Fruit fly (Drosophila melanogaster) whole organism, embryonic: ENCODE results near the gene Pvf1.

Experiments used
- B-H2 ChIP-seq: fragments of 200-800 bp; sonication (Bioruptor generic); optimal IDR thresholded peaks from 2 replicates; lab custom pipeline; 2018; ENCODE audit warnings: missing biosample characterization, mild to moderate bottlenecking, missing genetic modification characterization
- CG11560 ChIP-seq: fragments of 200-800 bp; sonication (Bioruptor generic); IDR thresholded peaks from 3 replicates; pipeline ENCODE4 v1.3.6; 2022; ENCODE audit warnings: missing biosample characterization, missing genetic modification characterization
- CG12391 ChIP-seq: fragments of 200-800 bp; sonication (Bioruptor generic); optimal IDR thresholded peaks from 3 replicates; lab custom pipeline; 2018; ENCODE audit warnings: missing biosample characterization, mild to moderate bottlenecking, missing genetic modification characterization, moderate library complexity
- CG14667 ChIP-seq: fragments of 200-800 bp; sonication (Bioruptor generic); IDR thresholded peaks from 2 replicates; pipeline ENCODE4 v1.3.6; 2022; ENCODE audit warnings: missing biosample characterization, missing genetic modification characterization
- CG14860 ChIP-seq: fragments of 200-800 bp; sonication (Bioruptor generic); IDR thresholded peaks from 3 replicates; pipeline ENCODE4 v1.3.6; 2022; ENCODE audit warnings: missing biosample characterization, missing genetic modification characterization; ENCODE audit not compliant: partially characterized antibody
- CG15479 ChIP-seq: fragments of 200-800 bp; sonication (Bioruptor generic); optimal IDR thresholded peaks from 3 replicates; lab custom pipeline; 2019; ENCODE audit warnings: missing biosample characterization, mild to moderate bottlenecking, missing genetic modification characterization, moderate library complexity
- CG16813 ChIP-seq: fragments of 200-800 bp; sonication (Bioruptor generic); IDR thresholded peaks from 3 replicates; pipeline ENCODE4 v1.3.6; 2022; ENCODE audit warnings: missing biosample characterization, missing genetic modification characterization; ENCODE audit not compliant: partially characterized antibody
- CG1832 ChIP-seq: fragments of 200-800 bp; sonication (Bioruptor generic); optimal IDR thresholded peaks from 2 replicates; lab custom pipeline; 2017; ENCODE audit warnings: missing biosample characterization, mild to moderate bottlenecking, missing genetic modification characterization, inconsistent platforms
- CG18476 ChIP-seq: fragments of 200-800 bp; sonication (Bioruptor generic); optimal IDR thresholded peaks from 2 replicates; lab custom pipeline; 2016; ENCODE audit warnings: missing biosample characterization, mild to moderate bottlenecking, missing genetic modification characterization
- CG2116 ChIP-seq: fragments of 200-800 bp; sonication (Bioruptor generic); optimal IDR thresholded peaks from 3 replicates; lab custom pipeline; 2018; ENCODE audit warnings: missing biosample characterization, mild to moderate bottlenecking, missing genetic modification characterization
- CG2120 ChIP-seq: fragments of 200-800 bp; sonication (Bioruptor generic); optimal IDR thresholded peaks from 3 replicates; lab custom pipeline; 2016; ENCODE audit warnings: missing biosample characterization, missing genetic modification characterization
- CG32767 ChIP-seq: fragments of 200-800 bp; sonication (Bioruptor generic); IDR thresholded peaks from 2 replicates; pipeline ENCODE4 v1.3.6; 2022; ENCODE audit warnings: missing biosample characterization, missing genetic modification characterization
- CG3281 ChIP-seq: fragments of 200-800 bp; sonication (Bioruptor generic); optimal IDR thresholded peaks from 3 replicates; lab custom pipeline; 2017; ENCODE audit warnings: missing biosample characterization, mild to moderate bottlenecking, missing genetic modification characterization
- CG3847 ChIP-seq: fragments of 200-800 bp; sonication (Bioruptor generic); IDR thresholded peaks from 2 replicates; pipeline ENCODE4 v1.3.6; 2022; ENCODE audit warnings: missing biosample characterization, missing genetic modification characterization
- CG8281 ChIP-seq: fragments of 200-800 bp; sonication (Bioruptor generic); optimal IDR thresholded peaks from 2 replicates; lab custom pipeline; 2018; ENCODE audit warnings: missing biosample characterization, mild to moderate bottlenecking, missing genetic modification characterization, moderate library complexity
- CG8924 ChIP-seq: fragments of 200-800 bp; optimal IDR thresholded peaks from 3 replicates; lab custom pipeline; 2019; ENCODE audit warnings: missing biosample characterization, mild to moderate bottlenecking, missing genetic modification characterization, moderate library complexity
- CG8944 ChIP-seq: fragments of 200-800 bp; sonication (Bioruptor generic); optimal IDR thresholded peaks from 3 replicates; lab custom pipeline; 2016; ENCODE audit warnings: missing biosample characterization, missing genetic modification characterization
- CG9797 ChIP-seq: fragments of 200-800 bp; sonication (Bioruptor generic); optimal IDR thresholded peaks from 3 replicates; lab custom pipeline; 2018; ENCODE audit warnings: missing biosample characterization, mild to moderate bottlenecking, missing genetic modification characterization
- CHES-1-like ChIP-seq: fragments of 200-800 bp; sonication (Bioruptor generic); optimal IDR thresholded peaks from 2 replicates; lab custom pipeline; 2016; ENCODE audit warnings: missing biosample characterization, missing genetic modification characterization
- Ets97D ChIP-seq: fragments of 200-800 bp; sonication (Bioruptor generic); optimal IDR thresholded peaks from 3 replicates; lab custom pipeline; 2016; ENCODE audit warnings: missing biosample characterization, missing genetic modification characterization
- HmgZ ChIP-seq: fragments of 200-800 bp; sonication (Bioruptor generic); optimal IDR thresholded peaks from 2 replicates; lab custom pipeline; 2018; ENCODE audit warnings: missing biosample characterization, mild to moderate bottlenecking, missing genetic modification characterization
- Hmr ChIP-seq: fragments of 200-800 bp; sonication (Bioruptor generic); optimal IDR thresholded peaks from 3 replicates; lab custom pipeline; 2017; ENCODE audit warnings: mild to moderate bottlenecking, missing biosample characterization, missing genetic modification reagents, missing genetic modification characterization
- NC2β ChIP-seq: fragments of 200-800 bp; sonication (Bioruptor generic); optimal IDR thresholded peaks from 2 replicates; lab custom pipeline; 2016; ENCODE audit warnings: missing biosample characterization, missing genetic modification characterization
- NK7.1 ChIP-seq: fragments of 200-800 bp; sonication (Bioruptor generic); optimal IDR thresholded peaks from 3 replicates; lab custom pipeline; 2016; ENCODE audit warnings: missing biosample characterization, missing genetic modification characterization
- NfI ChIP-seq: fragments of 200-800 bp; sonication (Bioruptor generic); optimal IDR thresholded peaks from 3 replicates; lab custom pipeline; 2018; ENCODE audit warnings: missing biosample characterization, mild to moderate bottlenecking, missing genetic modification characterization, moderate library complexity
- Sry-δ ChIP-seq: fragments of 200-800 bp; sonication (Bioruptor generic); optimal IDR thresholded peaks from 2 replicates; lab custom pipeline; 2016; ENCODE audit warnings: missing biosample characterization, missing genetic modification characterization
- Stat92E ChIP-seq, 3 experiments: fragments of >200 bp in 2 of 3; fragments of 200-800 bp in 1 of 3; sonication (Bioruptor generic) in 1 of 3; optimal IDR thresholded peaks; 2 replicates each; lab custom pipeline; 2017 to 2019; ENCODE audit warnings: missing biosample characterization in 3 of 3, missing genetic modification characterization in 3 of 3, mild to moderate bottlenecking in 1 of 3, moderate library complexity in 1 of 3
- amos ChIP-seq: fragments of 200-800 bp; sonication (Bioruptor generic); IDR thresholded peaks from 2 replicates; pipeline ENCODE4 v1.3.6; 2022; ENCODE audit warnings: missing biosample characterization, missing genetic modification characterization; ENCODE audit not compliant: partially characterized antibody
- bbx ChIP-seq: fragments of 200-800 bp; sonication (Bioruptor generic); IDR thresholded peaks from 2 replicates; pipeline ENCODE4 v1.3.6; 2022; ENCODE audit warnings: missing biosample characterization, missing genetic modification characterization; ENCODE audit not compliant: partially characterized antibody
- cg ChIP-seq: fragments of 200-800 bp; sonication (Bioruptor generic); optimal IDR thresholded peaks from 3 replicates; lab custom pipeline; 2019; ENCODE audit warnings: missing biosample characterization, mild to moderate bottlenecking, missing genetic modification characterization, moderate library complexity
- dmrt11E ChIP-seq: fragments of 200-800 bp; sonication (Bioruptor generic); optimal IDR thresholded peaks from 3 replicates; lab custom pipeline; 2018; ENCODE audit warnings: missing biosample characterization, mild to moderate bottlenecking, missing genetic modification characterization, moderate library complexity
- dpn ChIP-seq, 2 experiments: fragments of 200-800 bp; sonication (Bioruptor generic); optimal IDR thresholded peaks; 3 replicates each; lab custom pipeline; 2016; ENCODE audit warnings: missing biosample characterization in 2 of 2, missing genetic modification characterization in 2 of 2
- klu ChIP-seq: fragments of 200-800 bp; sonication (Bioruptor generic); IDR thresholded peaks from 2 replicates; pipeline ENCODE4 v1.3.6; 2022; ENCODE audit warnings: missing biosample characterization, missing genetic modification characterization
- lola ChIP-seq, 3 experiments: fragments of >200 bp in 2 of 3; fragments of 200-800 bp in 1 of 3; sonication (Bioruptor generic) in 1 of 3; optimal IDR thresholded peaks; 2 replicates each; lab custom pipeline; 2017 to 2019; ENCODE audit warnings: missing biosample characterization in 3 of 3, missing genetic modification characterization in 3 of 3, mild to moderate bottlenecking in 1 of 3, moderate library complexity in 1 of 3
- nerfin-2 ChIP-seq: fragments of 200-800 bp; sonication (Bioruptor generic); IDR thresholded peaks from 2 replicates; pipeline ENCODE4 v1.3.6; 2022; ENCODE audit warnings: missing biosample characterization, missing genetic modification characterization; ENCODE audit not compliant: partially characterized antibody
- p53 ChIP-seq: fragments of 200-800 bp; sonication (Bioruptor generic); optimal IDR thresholded peaks from 2 replicates; lab custom pipeline; 2016; ENCODE audit warnings: missing biosample characterization, missing genetic modification characterization
- pfk ChIP-seq: fragments of 200-800 bp; sonication (Bioruptor generic); optimal IDR thresholded peaks from 2 replicates; lab custom pipeline; 2018; ENCODE audit warnings: missing biosample characterization, mild to moderate bottlenecking, missing genetic modification characterization, moderate library complexity
- psq ChIP-seq: fragments of 200-800 bp; sonication (Bioruptor generic); optimal IDR thresholded peaks from 2 replicates; lab custom pipeline; 2017; ENCODE audit warnings: missing biosample characterization, missing genetic modification characterization
- pzg ChIP-seq: fragments of 200-800 bp; sonication (Bioruptor generic); optimal IDR thresholded peaks from 3 replicates; lab custom pipeline; 2018; ENCODE audit warnings: missing biosample characterization, mild to moderate bottlenecking, missing genetic modification characterization, moderate library complexity
- scrt ChIP-seq: fragments of 200-800 bp; sonication (Bioruptor generic); optimal IDR thresholded peaks from 2 replicates; lab custom pipeline; 2018; ENCODE audit warnings: missing biosample characterization, mild to moderate bottlenecking, missing genetic modification characterization, moderate library complexity
- sna ChIP-seq: fragments of 200-800 bp; sonication (Bioruptor generic); IDR thresholded peaks from 2 replicates; pipeline ENCODE4 v1.3.6; 2022; ENCODE audit warnings: missing biosample characterization, missing genetic modification characterization; ENCODE audit not compliant: partially characterized antibody
- tio ChIP-seq: fragments of 200-800 bp; sonication (Bioruptor generic); optimal IDR thresholded peaks from 2 replicates; lab custom pipeline; 2017; ENCODE audit warnings: missing biosample characterization, missing genetic modification characterization, inconsistent platforms
- trem ChIP-seq: fragments of 200-800 bp; optimal IDR thresholded peaks from 3 replicates; lab custom pipeline; 2019; ENCODE audit warnings: missing biosample characterization, mild to moderate bottlenecking, missing genetic modification characterization, moderate library complexity
- unc-4 ChIP-seq: fragments of 200-800 bp; sonication (Bioruptor generic); IDR thresholded peaks from 2 replicates; pipeline ENCODE4 v1.3.6; 2022; ENCODE audit warnings: missing biosample characterization, missing genetic modification characterization; ENCODE audit not compliant: partially characterized antibody
- unpg ChIP-seq: fragments of 200-800 bp; sonication (Bioruptor generic); optimal IDR thresholded peaks from 3 replicates; lab custom pipeline; 2018; ENCODE audit warnings: missing biosample characterization, mild to moderate bottlenecking, missing genetic modification characterization, moderate library complexity
- vvl ChIP-seq: fragments of 200-800 bp; sonication (Bioruptor generic); IDR thresholded peaks from 2 replicates; pipeline ENCODE4 v1.3.6; 2022; ENCODE audit warnings: missing biosample characterization, missing genetic modification characterization
- wek ChIP-seq: fragments of 200-800 bp; sonication (Bioruptor generic); optimal IDR thresholded peaks from 3 replicates; lab custom pipeline; 2018; ENCODE audit warnings: missing biosample characterization, mild to moderate bottlenecking, missing genetic modification characterization, moderate library complexity

Gene Pvf1

DNA sequence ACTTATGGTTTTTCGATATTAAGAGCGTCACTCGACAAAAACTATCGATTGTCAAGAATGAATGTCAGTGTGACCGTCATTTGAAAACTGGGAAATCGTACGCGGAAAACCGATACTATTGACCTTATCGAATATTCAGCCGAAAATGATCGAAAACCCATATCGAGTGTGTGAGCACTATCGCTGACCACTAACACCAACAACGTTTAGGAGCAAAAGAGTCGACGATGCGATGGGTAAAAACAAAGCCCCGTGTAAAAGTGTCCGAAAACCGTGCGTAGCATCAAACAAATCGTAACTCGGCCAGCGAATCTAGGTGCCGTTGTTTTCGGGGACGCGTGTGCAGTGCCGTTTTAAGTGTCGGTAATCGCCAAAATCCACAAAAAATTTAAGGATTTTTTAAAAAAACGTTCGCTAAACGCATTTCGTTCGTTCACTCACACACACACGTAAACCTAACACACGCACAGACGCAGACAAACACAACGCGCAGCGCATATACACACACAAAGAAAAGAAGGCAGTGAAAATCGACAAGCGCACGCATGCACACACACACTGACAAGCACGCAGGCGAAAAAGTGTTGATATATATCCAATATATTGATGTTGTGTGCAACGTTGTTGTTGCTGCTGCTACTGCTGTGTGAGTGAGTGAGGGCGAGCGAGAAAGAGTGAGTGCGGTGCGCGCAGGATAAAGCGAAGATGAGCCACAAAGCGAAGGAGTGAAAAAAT is 31.4 kb downstream of the Pvf1 start, which contains the start of the genes CG7326 and Dora (continued):
- TF ChIP-seq CG8944 (GFP tag; lab: Kevin White, UChicago) (no peak), CG12391 (tag; lab: Kevin White, UChicago) (peak; percentile 20), CG16813 (peak; percentile 90), klu (GFP tag; lab: Robert Waterston, UW) (no peak), CG14860 (GFP tag; lab: Robert Waterston, UW) (peak; percentile 90), vvl (GFP tag; lab: Robert Waterston, UW) (peak; percentile 26; the same call in 1 of the 2 replicates), unpg (peak; percentile 1), CG1832 (GFP tag; lab: Kevin White, UChicago) (peak; percentile 72), lola (GFP tag; optimal IDR thresholded peaks at IDR 0.05; lab: Kevin White, UChicago) (peak in 1 of 3 experiments; percentile 59), CG3847 (GFP tag; lab: Robert Waterston, UW) (0 out of 2 replicates have a peak, but pooled peaks have one; percentile 38), sna (GFP tag; lab: Robert Waterston, UW) (peak; percentile 90), CG2120 (peak; percentile 25), NfI (GFP tag; lab: Kevin White, UChicago) (peak; percentile 8), CG18476 (no peak), CG8281 (tag; lab: Kevin White, UChicago) (peak; percentile 5), bbx (GFP tag; lab: Robert Waterston, UW) (peak; percentile 93), CG11560 (tag; lab: Robert Waterston, UW) (peak; percentile 99), Ets97D (GFP tag; lab: Kevin White, UChicago) (peak; percentile 61), CG3281 (GFP tag; lab: Kevin White, UChicago) (peak; percentile 5), amos (peak; percentile 93), trem (tag; lab: Kevin White, UChicago) (peak; percentile 63), NK7.1 (no peak), dpn (GFP tag; optimal IDR thresholded peaks at IDR 0.05; lab: Kevin White, UChicago) (peak in 1 of 2 experiments; percentile 25), Stat92E (GFP tag; optimal IDR thresholded peaks at IDR 0.05; lab: Kevin White, UChicago) (peak in 1 of 3 experiments; percentile 31), CG8924 (tag; lab: Kevin White, UChicago) (peak; percentile 60), nerfin-2 (GFP tag; lab: Robert Waterston, UW) (peak; percentile 92), CG9797 (GFP tag; lab: Kevin White, UChicago) (peak; percentile 91), tio (GFP tag; lab: Kevin White, UChicago) (no peak), p53 (peak; percentile 92), B-H2 (GFP tag; lab: Kevin White, UChicago) (peak; percentile 32), CHES-1-like (GFP tag; lab: Kevin White, UChicago) (peak; percentile 46), CG2116 (GFP tag; lab: Kevin White, UChicago) (peak; percentile 81), wek (GFP tag; lab: Kevin White, UChicago) (peak; percentile 41), pzg (GFP tag; lab: Kevin White, UChicago) (peak; percentile 97), Hmr (peak; percentile 55), NC2β (GFP tag; lab: Kevin White, UChicago) (peak; percentile 8), psq (GFP tag; lab: Kevin White, UChicago) (peak; percentile 29), CG14667 (GFP tag; lab: Robert Waterston, UW) (no peak), pfk (GFP tag; lab: Kevin White, UChicago) (no peak), Sry-δ (GFP tag; lab: Kevin White, UChicago) (peak; percentile 92), dmrt11E (tag; lab: Kevin White, UChicago) (peak; percentile 15), cg (GFP tag; lab: Kevin White, UChicago) (peak; percentile 100), CG32767 (no peak), CG15479 (GFP tag; lab: Kevin White, UChicago) (peak; percentile 82), HmgZ (peak; percentile 31), unc-4 (GFP tag; lab: Robert Waterston, UW) (peak; percentile 92), scrt (GFP tag; lab: Kevin White, UChicago) (peak; percentile 25)
